Fruit fly (Drosophila melanogaster) whole organism, embryonic: Measurements from ENCODE around the gene CG6168.

ENCODE experiments used
- Abd-B ChIP-seq: fragments of 200-800 bp; sonication (Bioruptor generic); optimal IDR thresholded peaks from 2 replicates; lab custom pipeline; 2018; ENCODE audit warnings: missing biosample characterization, mild to moderate bottlenecking, missing genetic modification characterization, moderate library complexity
- Antp ChIP-seq: fragments of 200-800 bp; sonication (Bioruptor generic); optimal IDR thresholded peaks from 3 replicates; lab custom pipeline; 2016; ENCODE audit warnings: missing biosample characterization, missing genetic modification characterization
- Bdp1 ChIP-seq: fragments of 200-800 bp; sonication (Bioruptor generic); optimal IDR thresholded peaks from 3 replicates; lab custom pipeline; 2016; ENCODE audit warnings: missing biosample characterization, missing genetic modification characterization
- Bteb2 ChIP-seq: fragments of 200-800 bp; sonication (Bioruptor generic); optimal IDR thresholded peaks from 2 replicates; lab custom pipeline; 2016; ENCODE audit warnings: missing biosample characterization, missing genetic modification characterization
- CG12071 ChIP-seq: fragments of 200-800 bp; sonication (Bioruptor generic); optimal IDR thresholded peaks from 3 replicates; lab custom pipeline; 2018; ENCODE audit warnings: missing biosample characterization, mild to moderate bottlenecking, missing genetic modification characterization
- CG12769 ChIP-seq: fragments of 200-800 bp; sonication (Bioruptor generic); optimal IDR thresholded peaks from 2 replicates; lab custom pipeline; 2019; ENCODE audit warnings: missing biosample characterization, mild to moderate bottlenecking, missing genetic modification characterization, moderate library complexity
- CG14014 ChIP-seq: fragments of 200-800 bp; sonication (Bioruptor generic); IDR thresholded peaks from 2 replicates; pipeline ENCODE4 v1.3.6; 2022; ENCODE audit warnings: missing biosample characterization, missing genetic modification characterization
- CG14860 ChIP-seq: fragments of 200-800 bp; sonication (Bioruptor generic); IDR thresholded peaks from 3 replicates; pipeline ENCODE4 v1.3.6; 2022; ENCODE audit warnings: missing biosample characterization, missing genetic modification characterization; ENCODE audit not compliant: partially characterized antibody
- CG14965 ChIP-seq: fragments of 200-800 bp; sonication (Bioruptor generic); optimal IDR thresholded peaks from 2 replicates; lab custom pipeline; 2016; ENCODE audit warnings: missing biosample characterization, missing genetic modification characterization, borderline replicate concordance
- CG2116 ChIP-seq: fragments of 200-800 bp; sonication (Bioruptor generic); optimal IDR thresholded peaks from 3 replicates; lab custom pipeline; 2018; ENCODE audit warnings: missing biosample characterization, mild to moderate bottlenecking, missing genetic modification characterization
- CG2678 ChIP-seq: fragments of 200-800 bp; sonication (Bioruptor generic); optimal IDR thresholded peaks from 3 replicates; lab custom pipeline; 2019; ENCODE audit warnings: missing biosample characterization, mild to moderate bottlenecking, missing genetic modification characterization, moderate library complexity
- CG32532 ChIP-seq: fragments of 200-800 bp; sonication (Bioruptor generic); IDR thresholded peaks from 2 replicates; pipeline ENCODE4 v1.3.6; 2022; ENCODE audit warnings: missing biosample characterization, missing genetic modification characterization
- CG34224 ChIP-seq: fragments of 200-800 bp; sonication (Bioruptor generic); IDR thresholded peaks from 3 replicates; pipeline ENCODE4 v1.3.6; 2022; ENCODE audit warnings: missing biosample characterization, missing genetic modification characterization; ENCODE audit not compliant: partially characterized antibody
- CG34376 ChIP-seq: fragments of 200-800 bp; sonication (Bioruptor generic); optimal IDR thresholded peaks from 2 replicates; lab custom pipeline; 2018; ENCODE audit warnings: missing biosample characterization, mild to moderate bottlenecking, missing genetic modification characterization
- CG3995 ChIP-seq: fragments of 200-800 bp; sonication (Bioruptor generic); optimal IDR thresholded peaks from 3 replicates; lab custom pipeline; 2016; ENCODE audit warnings: missing biosample characterization, missing genetic modification characterization
- CG4328 ChIP-seq: fragments of 200-800 bp; sonication (Bioruptor generic); optimal IDR thresholded peaks from 3 replicates; lab custom pipeline; 2017; ENCODE audit warnings: missing biosample characterization, missing genetic modification reagents, missing genetic modification characterization
- CG8944 ChIP-seq: fragments of 200-800 bp; sonication (Bioruptor generic); optimal IDR thresholded peaks from 3 replicates; lab custom pipeline; 2016; ENCODE audit warnings: missing biosample characterization, missing genetic modification characterization
- CG9797 ChIP-seq: fragments of 200-800 bp; sonication (Bioruptor generic); optimal IDR thresholded peaks from 3 replicates; lab custom pipeline; 2018; ENCODE audit warnings: missing biosample characterization, mild to moderate bottlenecking, missing genetic modification characterization
- Dfd ChIP-seq, 2 experiments: fragments of >200 bp; optimal IDR thresholded peaks; 2 replicates each; lab custom pipeline; 2017; ENCODE audit warnings: missing biosample characterization in 2 of 2, missing genetic modification characterization in 2 of 2
- Fer3 ChIP-seq: fragments of 200-800 bp; sonication (Bioruptor generic); optimal IDR thresholded peaks from 2 replicates; lab custom pipeline; 2018; ENCODE audit warnings: missing biosample characterization, mild to moderate bottlenecking, missing genetic modification characterization, moderate library complexity
- GATAe ChIP-seq: fragments of 200-800 bp; sonication (Bioruptor generic); conservative IDR thresholded peaks from 2 replicates; pipeline ENCODE4 v1.3.6; 2022; ENCODE audit warnings: missing biosample characterization, missing genetic modification characterization
- HHEX ChIP-seq: fragments of 200-800 bp; sonication (Bioruptor generic); optimal IDR thresholded peaks from 3 replicates; lab custom pipeline; 2017; ENCODE audit warnings: missing biosample characterization, mild to moderate bottlenecking, missing genetic modification characterization, missing genetic modification reagents
- Med ChIP-seq: fragments of 200-800 bp; sonication (Bioruptor generic); peaks from one replicate; lab custom pipeline; 2016; ENCODE audit warnings: missing biosample characterization, missing genetic modification characterization, mild to moderate bottlenecking, inconsistent platforms, moderate library complexity
- Oli ChIP-seq: fragments of 200-800 bp; sonication (Bioruptor generic); optimal IDR thresholded peaks from 2 replicates; lab custom pipeline; 2018; ENCODE audit warnings: missing biosample characterization, mild to moderate bottlenecking, missing genetic modification characterization, moderate library complexity
- Rfx ChIP-seq: fragments of 200-800 bp; sonication (Bioruptor generic); IDR thresholded peaks from 2 replicates; pipeline ENCODE4 v1.3.6; 2022; ENCODE audit warnings: missing biosample characterization, missing genetic modification characterization
- Scr ChIP-seq: fragments of 200-800 bp; sonication (Bioruptor generic); IDR thresholded peaks from 2 replicates; pipeline ENCODE4 v1.3.6; 2022; ENCODE audit warnings: missing biosample characterization, missing genetic modification characterization; ENCODE audit not compliant: partially characterized antibody
- Usf ChIP-seq: fragments of 200-800 bp; sonication (Bioruptor generic); optimal IDR thresholded peaks from 2 replicates; lab custom pipeline; 2017; ENCODE audit warnings: missing genotype, missing biosample characterization, missing genetic modification characterization
- Xrp1 ChIP-seq: fragments of 200-800 bp; sonication (Bioruptor generic); IDR thresholded peaks from 2 replicates; pipeline ENCODE4 v1.3.6; 2022; ENCODE audit warnings: missing biosample characterization, missing genetic modification characterization
- ac ChIP-seq: fragments of 200-800 bp; sonication (Bioruptor generic); optimal IDR thresholded peaks from 3 replicates; lab custom pipeline; 2017; ENCODE audit warnings: missing biosample characterization, mild to moderate bottlenecking, missing genetic modification characterization
- bab2 ChIP-seq: fragments of 200-800 bp; sonication (Bioruptor generic); optimal IDR thresholded peaks from 2 replicates; lab custom pipeline; 2016; ENCODE audit warnings: missing biosample characterization, missing genetic modification characterization
- caup ChIP-seq: fragments of 200-800 bp; sonication (Bioruptor generic); optimal IDR thresholded peaks from 3 replicates; lab custom pipeline; 2017; ENCODE audit warnings: missing biosample characterization, mild to moderate bottlenecking, missing genetic modification characterization, moderate library complexity; ENCODE audit not compliant: severe bottlenecking
- ci ChIP-seq: fragments of 200-800 bp; sonication (Bioruptor generic); IDR thresholded peaks from 3 replicates; pipeline ENCODE4 v1.3.6; 2022; ENCODE audit warnings: missing biosample characterization, missing genetic modification characterization
- dmrt11E ChIP-seq: fragments of 200-800 bp; sonication (Bioruptor generic); optimal IDR thresholded peaks from 3 replicates; lab custom pipeline; 2018; ENCODE audit warnings: missing biosample characterization, mild to moderate bottlenecking, missing genetic modification characterization, moderate library complexity
- en ChIP-seq: fragments of 200-800 bp; sonication (Bioruptor generic); optimal IDR thresholded peaks from 2 replicates; lab custom pipeline; 2016; ENCODE audit warnings: missing biosample characterization, missing genetic modification characterization
- esg ChIP-seq: fragments of 200-800 bp; sonication (Bioruptor generic); conservative IDR thresholded peaks from 2 replicates; pipeline ENCODE4 v1.3.6; 2022; ENCODE audit warnings: missing biosample characterization, missing genetic modification characterization
- exex ChIP-seq: fragments of 200-800 bp; sonication (Bioruptor generic); optimal IDR thresholded peaks from 4 replicates; lab custom pipeline; 2018; ENCODE audit warnings: missing biosample characterization, mild to moderate bottlenecking, missing genetic modification characterization, moderate library complexity
- ind ChIP-seq: fragments of 200-800 bp; sonication (Bioruptor generic); optimal IDR thresholded peaks from 3 replicates; lab custom pipeline; 2016; ENCODE audit warnings: missing biosample characterization, missing genetic modification characterization
- lab ChIP-seq: fragments of 200-800 bp; sonication (Bioruptor generic); optimal IDR thresholded peaks from 3 replicates; lab custom pipeline; 2017; ENCODE audit warnings: missing biosample characterization, missing genetic modification characterization, mild to moderate bottlenecking, moderate library complexity, missing genetic modification reagents
- lov ChIP-seq, 2 experiments: fragments of 200-800 bp in 1 of 2; fragments of >200 bp in 1 of 2; sonication (Bioruptor generic) in 1 of 2; IDR thresholded peaks in 1 of 2; optimal IDR thresholded peaks in 1 of 2; 2 replicates in 1 of 2; 3 replicates in 1 of 2; pipeline versions ENCODE4 v1.3.6 to Lab custom; 2017 to 2022; ENCODE audit warnings: missing biosample characterization in 1 of 2, missing genetic modification characterization in 1 of 2
- pum ChIP-seq: fragments of 200-800 bp; sonication (Bioruptor generic); optimal IDR thresholded peaks from 2 replicates; lab custom pipeline; 2016; ENCODE audit warnings: missing biosample characterization, missing genetic modification characterization
- sens ChIP-seq: fragments of 200-800 bp; sonication (Bioruptor generic); peaks from one replicate; lab custom pipeline; 2016; ENCODE audit warnings: missing biosample characterization, missing genetic modification characterization
- sug ChIP-seq: fragments of 200-800 bp; optimal IDR thresholded peaks from 2 replicates; lab custom pipeline; 2019; ENCODE audit warnings: missing biosample characterization, mild to moderate bottlenecking, missing genetic modification characterization, moderate library complexity
- tgo ChIP-seq: fragments of 200-800 bp; sonication (Bioruptor generic); IDR thresholded peaks from 3 replicates; pipeline ENCODE4 v1.3.6; 2022; ENCODE audit warnings: missing biosample characterization, missing genetic modification characterization
- trem ChIP-seq: fragments of 200-800 bp; optimal IDR thresholded peaks from 3 replicates; lab custom pipeline; 2019; ENCODE audit warnings: missing biosample characterization, mild to moderate bottlenecking, missing genetic modification characterization, moderate library complexity
- unc-4 ChIP-seq: fragments of 200-800 bp; sonication (Bioruptor generic); IDR thresholded peaks from 2 replicates; pipeline ENCODE4 v1.3.6; 2022; ENCODE audit warnings: missing biosample characterization, missing genetic modification characterization; ENCODE audit not compliant: partially characterized antibody

Gene CG6168

DNA sequence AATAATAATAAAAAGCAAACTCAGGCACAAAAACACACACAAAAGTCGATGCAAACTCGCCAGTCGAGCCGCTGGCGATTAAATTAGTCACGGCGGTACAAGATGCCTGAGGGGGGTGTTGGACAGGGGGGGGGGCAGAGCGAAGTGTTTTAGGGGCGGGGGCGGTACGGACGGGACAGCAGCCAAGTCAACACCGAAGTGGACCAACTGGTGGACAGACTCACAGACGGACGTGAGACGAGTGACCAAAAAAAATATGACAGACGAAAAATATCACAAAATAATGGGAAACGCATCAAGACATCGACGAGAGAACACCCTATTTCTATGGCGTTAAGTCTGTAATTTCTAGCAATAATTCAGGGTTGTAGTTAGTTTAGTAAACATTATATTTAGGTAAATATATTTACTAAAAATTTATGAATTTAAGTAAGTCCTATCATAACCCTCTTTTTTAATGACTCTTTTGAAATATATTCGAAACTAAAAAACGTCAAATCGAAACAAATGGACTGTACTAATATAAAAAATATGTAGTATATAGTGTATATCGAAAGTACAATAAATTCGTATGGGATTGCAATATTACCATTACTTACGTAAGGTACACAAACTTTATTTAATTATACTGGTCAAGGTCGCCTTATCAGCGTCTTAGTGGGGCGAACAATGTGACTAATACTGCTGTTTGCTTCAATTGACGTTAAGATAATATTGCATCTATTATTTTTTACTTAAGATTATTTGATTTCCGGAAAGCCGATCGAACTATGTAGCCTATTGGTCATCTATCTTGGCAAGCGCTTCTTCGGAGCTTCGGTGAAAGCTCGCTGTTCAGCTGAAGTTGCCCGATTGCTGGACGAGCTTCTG lies 30.0 kb downstream of the CG6168 start (continued):
- TF ChIP-seq tgo (GFP tag; lab: Robert Waterston, UW) (peak; percentile 54), en (GFP tag; lab: Kevin White, UChicago) (no peak), CG12769 (tag; lab: Kevin White, UChicago) (peak; percentile 90), GATAe (GFP tag; lab: Robert Waterston, UW) (no peak), Abd-B (GFP tag; lab: Kevin White, UChicago) (peak; percentile 42), CG34224 (GFP tag; lab: Robert Waterston, UW) (no peak; the same call in 2 of the 3 replicates)

DNA sequence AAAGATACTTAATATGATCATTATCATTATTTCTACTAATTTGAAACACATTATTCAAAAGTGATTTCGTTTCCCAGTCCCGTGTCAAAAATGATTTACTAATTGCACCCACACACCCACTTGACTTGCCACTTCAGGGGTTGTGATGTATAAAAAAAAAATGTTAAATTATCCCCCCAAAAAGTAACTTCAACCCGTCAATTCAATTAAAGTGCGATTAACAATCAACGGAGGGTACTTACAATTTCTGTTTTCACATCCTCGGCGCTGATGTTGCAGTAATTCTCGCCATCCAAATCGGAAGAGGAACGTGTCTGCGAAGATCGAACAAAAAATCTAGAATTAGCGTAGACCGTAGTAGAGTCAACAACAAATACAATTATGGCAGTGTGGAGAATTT lies 30.7 kb downstream of the CG6168 start:
- no peak for TF ChIP-seq trem (tag; lab: Kevin White, UChicago)
- TF ChIP-seq exex (tag; lab: Kevin White, UChicago) = peak; percentile 82
- no peak for TF ChIP-seq ac (GFP tag; lab: Kevin White, UChicago)
- TF ChIP-seq Bdp1 (GFP tag; lab: Kevin White, UChicago) = no peak
- no peak for TF ChIP-seq caup (GFP tag; lab: Kevin White, UChicago)
- TF ChIP-seq Med = peak; percentile 60
- TF ChIP-seq sens = peak; percentile 8
- TF ChIP-seq ci (GFP tag; lab: Robert Waterston, UW) = no peak
- no peak for TF ChIP-seq Oli
- no peak for TF ChIP-seq bab2 (GFP tag; lab: Kevin White, UChicago)
- no peak for TF ChIP-seq Usf

DNA sequence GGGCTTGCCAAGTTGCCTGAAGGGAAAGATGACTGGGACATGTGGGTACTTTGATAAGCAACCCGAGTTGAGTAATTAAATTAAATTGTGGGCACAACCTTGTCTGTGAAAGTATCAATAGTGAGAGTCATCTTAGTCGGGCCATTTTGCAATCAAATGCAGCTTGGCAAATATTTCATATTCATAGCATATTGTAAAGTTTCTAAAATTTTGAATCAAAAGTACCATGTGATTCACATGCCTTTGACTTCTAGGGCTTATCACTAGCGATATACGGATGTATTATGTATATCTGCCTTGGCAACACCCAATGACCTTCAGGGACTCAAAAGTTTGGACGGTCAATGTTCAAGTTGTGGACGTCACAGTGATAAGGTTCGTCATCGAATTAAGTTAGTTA lies 31.3 kb downstream of the CG6168 start:
- no peak for TF ChIP-seq CG4328 (GFP tag; lab: Kevin White, UChicago)
- TF ChIP-seq CG14965 (GFP tag; lab: Kevin White, UChicago) = no peak
- TF ChIP-seq esg = no peak
- TF ChIP-seq Xrp1 (GFP tag; lab: Robert Waterston, UW) = peak; percentile 25; the same call in 1 of the 2 replicates
- TF ChIP-seq CG3995 (GFP tag; lab: Kevin White, UChicago) = no peak
- TF ChIP-seq Dfd (GFP tag; optimal IDR thresholded peaks at IDR 0.05; lab: Kevin White, UChicago) = no peak
- TF ChIP-seq ind (GFP tag; lab: Kevin White, UChicago) = no peak
- no peak for TF ChIP-seq unc-4 (GFP tag; lab: Robert Waterston, UW)
- TF ChIP-seq Scr = no peak
- TF ChIP-seq dmrt11E (tag; lab: Kevin White, UChicago) = no peak
- TF ChIP-seq Fer3 (tag; lab: Kevin White, UChicago) = peak; percentile 25
- TF ChIP-seq CG8944 (GFP tag; lab: Kevin White, UChicago) = no peak
- TF ChIP-seq CG34376 (GFP tag; lab: Kevin White, UChicago) = peak; percentile 72
- no peak for TF ChIP-seq pum (GFP tag; lab: Kevin White, UChicago)
- no peak for TF ChIP-seq Rfx (GFP tag; lab: Robert Waterston, UW)
- no peak for TF ChIP-seq Bteb2 (GFP tag; lab: Kevin White, UChicago)
- TF ChIP-seq CG14014 (GFP tag; lab: Robert Waterston, UW) = no peak
- TF ChIP-seq Antp (GFP tag; lab: Kevin White, UChicago) = no peak
- TF ChIP-seq sug (tag; lab: Kevin White, UChicago) = peak; percentile 46
- no peak for TF ChIP-seq CG2116 (GFP tag; lab: Kevin White, UChicago)
- TF ChIP-seq lov (optimal IDR thresholded peaks at IDR 0.05; lab: Kevin White, UChicago) = no peak
- no peak for TF ChIP-seq lov (GFP tag; IDR thresholded peaks at IDR 0.05; lab: Robert Waterston, UW)
- no peak for TF ChIP-seq CG9797
- peak; percentile 16 for TF ChIP-seq CG2678 (tag; lab: Kevin White, UChicago)
- TF ChIP-seq CG12071 = peak; percentile 16
- peak; percentile 30 for TF ChIP-seq lab
- no peak for TF ChIP-seq CG14860 (GFP tag; lab: Robert Waterston, UW)
- peak; percentile 3 for TF ChIP-seq CG12769 (tag; lab: Kevin White, UChicago)
- 0 out of 2 replicates have a peak, but pooled peaks have one; percentile 14 for TF ChIP-seq CG32532 (GFP tag; lab: Robert Waterston, UW)
- peak; percentile 38 for TF ChIP-seq HHEX
